Worm (Caenorhabditis elegans): Measurements from ENCODE around the gene F25B5.6.

Gene F25B5.6

ce11 chrIII:5914717-5915116 lies 33.8 kb downstream of the F25B5.6 start (continued):
- TF ChIP-seq mel-28 (tag; optimal IDR thresholded peaks at IDR 0.05; ENCODE audit: borderline replicate concordance) (no peak), hlh-12 (tag; optimal IDR thresholded peaks at IDR 0.05) (no peak), ztf-6 (GFP tag; IDR thresholded peaks at IDR 0.05) (no peak), hrde-1 (tag; optimal IDR thresholded peaks at IDR 0.05; ENCODE audit: borderline replicate concordance) (peak; percentile 50), let-607 (tag; optimal IDR thresholded peaks at IDR 0.05) (peak; percentile 77 to 79), attf-6 (GFP tag; IDR thresholded peaks at IDR 0.05) (no peak), hmg-1.2 (GFP tag; IDR thresholded peaks at IDR 0.05) (peak; percentile 26; the same call in 1 of the 2 replicates), akir-1 (GFP tag; optimal IDR thresholded peaks at IDR 0.05) (no peak), F55B11.4 (tag; optimal IDR thresholded peaks at IDR 0.05; ENCODE audit: borderline replicate concordance, insufficient read depth) (no peak), him-1 (tag; optimal IDR thresholded peaks at IDR 0.05) (no peak), lir-1 (GFP tag; conservative IDR thresholded peaks at IDR 0.05) (no peak), F52B5.7 (tag; optimal IDR thresholded peaks at IDR 0.05) (peak; percentile 3), dox-1 (GFP tag; IDR thresholded peaks at IDR 0.05) (peak; percentile 40; the same call in 1 of the 2 replicates), cebp-1 (GFP tag; IDR thresholded peaks at IDR 0.05) (no peak), cebp-1 (tag; optimal IDR thresholded peaks at IDR 0.05) (no peak), gei-17 (GFP tag; optimal IDR thresholded peaks at IDR 0.05) (no peak), mes-4 (tag; optimal IDR thresholded peaks at IDR 0.05) (peak; percentile 1), ZK185.1 (tag; optimal IDR thresholded peaks at IDR 0.05; ENCODE audit: poor library complexity, severe bottlenecking) (no peak), F57A8.1 (GFP tag; optimal IDR thresholded peaks at IDR 0.05) (no peak), lsy-27 (tag; optimal IDR thresholded peaks at IDR 0.05; ENCODE audit: borderline replicate concordance, insufficient read depth) (no peak)

- TF ChIP-seq ceh-79 (tag; optimal IDR thresholded peaks at IDR 0.05) (no peak), snpc-1.1 (tag; optimal IDR thresholded peaks at IDR 0.05; ENCODE audit: insufficient read depth) (no peak), hmg-1.2 (GFP tag; IDR thresholded peaks at IDR 0.05) (peak; percentile 19; the same call in 1 of the 2 replicates), ceh-58 (GFP tag; IDR thresholded peaks at IDR 0.05) (no peak), nhr-27 (tag; optimal IDR thresholded peaks at IDR 0.05) (no peak), nfyb-1 (GFP tag; IDR thresholded peaks at IDR 0.05) (peak; percentile 40; the same call in 1 of the 2 replicates), lin-26 (GFP tag; IDR thresholded peaks at IDR 0.05) (no peak), hsf-1 (GFP tag; IDR thresholded peaks at IDR 0.05) (peak; percentile 53), zim-3 (tag; optimal IDR thresholded peaks at IDR 0.05) (no peak), mel-28 (tag; optimal IDR thresholded peaks at IDR 0.05; ENCODE audit: borderline replicate concordance) (no peak)
Observed at ce11 chrIII:5908408-5908807, 40.1 kb downstream of the F25B5.6 start, which contains the start of gene C28H8.3. Gene C28H8.3, plus strand, starts transcription at chrIII:5908700.

DNA sequence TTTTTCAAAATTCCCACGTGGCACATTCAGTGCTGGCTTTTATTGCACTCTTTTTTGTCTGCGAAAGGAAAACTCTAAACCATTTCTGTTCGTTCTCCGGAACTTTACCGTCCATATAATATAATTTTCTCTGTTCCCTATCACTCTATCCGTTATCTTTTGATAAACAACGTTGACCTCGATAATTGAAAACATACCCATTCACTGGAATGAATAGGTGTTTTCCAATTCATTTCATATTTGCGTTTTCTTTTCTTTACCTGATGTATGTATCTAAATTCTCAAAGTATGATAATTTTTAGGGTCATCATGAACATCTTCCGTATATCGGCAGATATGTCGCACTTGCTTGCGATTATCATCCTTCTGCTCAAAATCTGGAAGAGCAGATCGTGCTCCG lies 41.8 kb downstream of the F25B5.6 start, which contains the start of gene erd-2.2:
Gene erd-2.2, plus strand, starts transcription at position 301 of the 400 bp plus-strand sequence.
- TF ChIP-seq nhr-120 (GFP tag; IDR thresholded peaks at IDR 0.05) (no peak), snpc-3.4 (tag; optimal IDR thresholded peaks at IDR 0.05) (no peak), bed-1 (GFP tag; IDR thresholded peaks at IDR 0.05) (no peak)

- TF ChIP-seq Y56A3A.18 (GFP tag; IDR thresholded peaks at IDR 0.05) (no peak), hmg-1.2 (GFP tag; IDR thresholded peaks at IDR 0.05) (peak; percentile 19; the same call in 1 of the 2 replicates), F33H1.4 (GFP tag; IDR thresholded peaks at IDR 0.05) (peak; percentile 19; the same call in 1 of the 2 replicates), nfyb-1 (GFP tag; IDR thresholded peaks at IDR 0.05) (0 out of 2 replicates have a peak, but pooled peaks have one; percentile 27)
Observed at ce11 chrIII:5906059-5906458, 42.5 kb downstream of the F25B5.6 start, which contains the start of gene dpff-1. Gene dpff-1, minus strand, starts transcription at chrIII:5906346.
